Worm (Caenorhabditis elegans) whole organism, L1 larva: ENCODE data around the gene cdd-1.

ENCODE experiments used
- C04F5.9 ChIP-seq: sonication (generic microtip); optimal IDR thresholded peaks from 2 replicates; lab custom pipeline; 2016; ENCODE audit warnings: missing genetic modification characterization, missing compliant biosample characterization
- C16A3.4 ChIP-seq: fragments of 150-350 bp; optimal IDR thresholded peaks from 2 replicates; lab custom pipeline; 2014; ENCODE audit warnings: missing biosample characterization, missing genetic modification characterization
- Y116A8C.19 ChIP-seq: sonication (generic microtip); optimal IDR thresholded peaks from 2 replicates; lab custom pipeline; 2016; ENCODE audit warnings: missing compliant biosample characterization, missing genetic modification characterization, borderline replicate concordance
- aha-1 ChIP-seq: fragments of 150-350 bp; optimal IDR thresholded peaks from 2 replicates; lab custom pipeline; 2014; ENCODE audit warnings: missing biosample characterization, missing genetic modification characterization
- blmp-1 ChIP-seq: fragments of 150-350 bp; optimal IDR thresholded peaks from 2 replicates; lab custom pipeline; 2014; ENCODE audit warnings: missing biosample characterization, missing genetic modification characterization
- ceh-8 ChIP-seq: fragments of 200-800 bp; sonication (Bioruptor generic); optimal IDR thresholded peaks from 2 replicates; lab custom pipeline; 2018; ENCODE audit warnings: mild to moderate bottlenecking, missing genetic modification characterization, moderate library complexity, missing compliant biosample characterization
- dpl-1 ChIP-seq, 3 experiments: fragments of 150-350 bp in 2 of 3; sonication (generic microtip) in 1 of 3; optimal IDR thresholded peaks; 2 replicates each; lab custom pipeline; 2014 to 2017; ENCODE audit warnings: missing biosample characterization in 3 of 3, missing genetic modification characterization in 3 of 3, missing genetic modification reagents in 3 of 3
- elt-2 ChIP-seq: sonication (generic microtip); optimal IDR thresholded peaks from 2 replicates; lab custom pipeline; 2016; ENCODE audit warnings: missing genetic modification characterization, mild to moderate bottlenecking, inconsistent platforms, missing compliant biosample characterization, missing genetic modification reagents
- elt-3 ChIP-seq, 6 experiments: fragments of 150-350 bp in 1 of 6; sonication (generic microtip); optimal IDR thresholded peaks; 2 replicates each; lab custom pipeline; 2017 to 2018; ENCODE audit warnings: missing biosample characterization in 6 of 6, missing genetic modification characterization in 6 of 6, inconsistent platforms in 1 of 6
- fkh-4 ChIP-seq: sonication (generic microtip); optimal IDR thresholded peaks from 2 replicates; lab custom pipeline; 2016; ENCODE audit warnings: missing compliant biosample characterization, missing genetic modification characterization, borderline replicate concordance
- fos-1 ChIP-seq: fragments of 150-350 bp; optimal IDR thresholded peaks from 2 replicates; lab custom pipeline; 2014; ENCODE audit warnings: missing biosample characterization, missing genetic modification characterization
- hlh-17 ChIP-seq: fragments of 200-800 bp; sonication (Bioruptor generic); optimal IDR thresholded peaks from 2 replicates; lab custom pipeline; 2018; ENCODE audit warnings: missing genetic modification characterization, mild to moderate bottlenecking, missing compliant biosample characterization, moderate library complexity, borderline replicate concordance
- irx-1 ChIP-seq: sonication (generic microtip); optimal IDR thresholded peaks from 2 replicates; lab custom pipeline; 2016; ENCODE audit warnings: missing genetic modification characterization, missing compliant biosample characterization
- isw-1 ChIP-seq: fragments of 200-800 bp; sonication (Bioruptor generic); IDR thresholded peaks from 2 replicates; pipeline ENCODE4 v1.3.6; 2022; ENCODE audit warnings: missing genetic modification characterization, missing compliant biosample characterization
- jun-1 ChIP-seq: fragments of 150-350 bp; optimal IDR thresholded peaks from 2 replicates; lab custom pipeline; 2014; ENCODE audit warnings: missing biosample characterization, missing genetic modification reagents, missing genetic modification characterization
- lin-15B ChIP-seq: fragments of 150-350 bp; sonication (generic microtip); optimal IDR thresholded peaks from 3 replicates; lab custom pipeline; 2014; ENCODE audit warnings: missing biosample characterization, missing genetic modification characterization
- lin-39 ChIP-seq: fragments of 150-350 bp; optimal IDR thresholded peaks from 2 replicates; lab custom pipeline; 2014; ENCODE audit warnings: missing biosample characterization, missing genetic modification reagents, missing genetic modification characterization
- lir-3 ChIP-seq: sonication (generic microtip); optimal IDR thresholded peaks from 2 replicates; lab custom pipeline; 2016; ENCODE audit warnings: mild to moderate bottlenecking, missing genetic modification characterization, moderate library complexity, missing compliant biosample characterization; ENCODE audit not compliant: poor library complexity
- mab-9 ChIP-seq: fragments of 200-800 bp; sonication (Bioruptor generic); IDR thresholded peaks from 2 replicates; pipeline ENCODE4 v1.3.6; 2022; ENCODE audit warnings: missing genetic modification reagents, missing genetic modification characterization, missing compliant biosample characterization
- mdl-1 ChIP-seq, 2 experiments: fragments of 150-350 bp; optimal IDR thresholded peaks; 2 replicates each; lab custom pipeline; 2014 to 2017; ENCODE audit warnings: missing biosample characterization in 2 of 2, missing genetic modification characterization in 2 of 2, inconsistent platforms in 1 of 2
- nhr-11 ChIP-seq: fragments of 150-350 bp; optimal IDR thresholded peaks from 2 replicates; lab custom pipeline; 2014; ENCODE audit warnings: missing biosample characterization, missing genetic modification characterization
- nhr-19 ChIP-seq: fragments of 200-800 bp; sonication (Bioruptor generic); conservative IDR thresholded peaks from 2 replicates; pipeline ENCODE4 v1.3.6; 2022; ENCODE audit warnings: missing genetic modification characterization, missing compliant biosample characterization
- nhr-20 ChIP-seq: sonication (generic microtip); optimal IDR thresholded peaks from 2 replicates; lab custom pipeline; 2016; ENCODE audit warnings: mild to moderate bottlenecking, missing genetic modification characterization, missing compliant biosample characterization
- nhr-237 ChIP-seq: fragments of 150-350 bp; optimal IDR thresholded peaks from 2 replicates; lab custom pipeline; 2014; ENCODE audit warnings: missing biosample characterization, missing genetic modification characterization
- nhr-28 ChIP-seq: fragments of 150-350 bp; optimal IDR thresholded peaks from 2 replicates; lab custom pipeline; 2014; ENCODE audit warnings: missing biosample characterization, missing genetic modification characterization
- nhr-71 ChIP-seq: sonication (generic microtip); optimal IDR thresholded peaks from 2 replicates; lab custom pipeline; 2016; ENCODE audit warnings: mild to moderate bottlenecking, missing genetic modification characterization, moderate library complexity, missing compliant biosample characterization
- nhr-77 ChIP-seq: fragments of 150-350 bp; optimal IDR thresholded peaks from 2 replicates; lab custom pipeline; 2014; ENCODE audit warnings: missing biosample characterization, missing genetic modification characterization
- nhr-84 ChIP-seq: sonication (generic microtip); optimal IDR thresholded peaks from 2 replicates; lab custom pipeline; 2017; ENCODE audit warnings: missing biosample characterization, missing genetic modification characterization
- nhr-85 ChIP-seq: sonication (generic microtip); peaks from one replicate; lab custom pipeline; 2016; ENCODE audit warnings: missing genetic modification characterization, inconsistent platforms, missing compliant biosample characterization
- nhr-90 ChIP-seq: sonication (generic microtip); optimal IDR thresholded peaks from 2 replicates; lab custom pipeline; 2016; ENCODE audit warnings: mild to moderate bottlenecking, missing genetic modification characterization, missing compliant biosample characterization; ENCODE audit not compliant: poor library complexity
- rnt-1 ChIP-seq: sonication (generic microtip); optimal IDR thresholded peaks from 2 replicates; lab custom pipeline; 2016; ENCODE audit warnings: mild to moderate bottlenecking, missing genetic modification characterization, moderate library complexity, missing compliant biosample characterization
- sox-4 ChIP-seq: sonication (generic microtip); optimal IDR thresholded peaks from 2 replicates; lab custom pipeline; 2016; ENCODE audit warnings: missing genetic modification characterization, missing compliant biosample characterization
- sup-37 ChIP-seq: fragments of 200-800 bp; sonication (Bioruptor generic); optimal IDR thresholded peaks from 2 replicates; lab custom pipeline; 2018; ENCODE audit warnings: mild to moderate bottlenecking, missing genetic modification characterization, missing compliant biosample characterization
- tbx-2 ChIP-seq: sonication (generic microtip); optimal IDR thresholded peaks from 2 replicates; lab custom pipeline; 2016; ENCODE audit warnings: missing genetic modification characterization, missing compliant biosample characterization
- unc-30 ChIP-seq: sonication (generic microtip); optimal IDR thresholded peaks from 2 replicates; lab custom pipeline; 2017; ENCODE audit warnings: missing biosample characterization, missing genetic modification characterization
- xbp-1 ChIP-seq: sonication (generic microtip); optimal IDR thresholded peaks from 2 replicates; lab custom pipeline; 2016; ENCODE audit warnings: missing genetic modification characterization, missing compliant biosample characterization
- zag-1 ChIP-seq: fragments of 150-350 bp; optimal IDR thresholded peaks from 2 replicates; lab custom pipeline; 2014; ENCODE audit warnings: missing biosample characterization, missing genetic modification characterization
- ztf-4 ChIP-seq: fragments of 150-350 bp; optimal IDR thresholded peaks from 2 replicates; lab custom pipeline; 2014; ENCODE audit warnings: missing biosample characterization, missing genetic modification characterization

The cdd-1 gene

ce11 chrX:8218653-8219052, 7.7 kb upstream of the cdd-1 start, which contains the start of gene K02A6.4:
Gene K02A6.4 (minus strand): TSS chrX:8218753.
- TF ChIP-seq nhr-11 (tag; lab: Kevin White, UChicago) = no peak
- no peak for TF ChIP-seq nhr-20 (tag; lab: Kevin White, UChicago)
- TF ChIP-seq ztf-4 = no peak
- no peak for TF ChIP-seq nhr-237
- no peak for TF ChIP-seq Y116A8C.19 (tag; lab: Kevin White, UChicago)
- no peak for TF ChIP-seq nhr-84 (tag; lab: Kevin White, UChicago)
- no peak for TF ChIP-seq C16A3.4 (tag; lab: Kevin White, UChicago)
- no peak for TF ChIP-seq jun-1 (tag; lab: Kevin White, UChicago)
- no peak for TF ChIP-seq hlh-17
- TF ChIP-seq nhr-71 (tag; lab: Kevin White, UChicago) = no peak
- no peak for TF ChIP-seq nhr-77 (tag; lab: Kevin White, UChicago)
- no peak for TF ChIP-seq elt-3 (tag; optimal IDR thresholded peaks at IDR 0.05; lab: Kevin White, UChicago)
- TF ChIP-seq mab-9 (GFP tag; lab: Robert Waterston, UW) = no peak
- TF ChIP-seq rnt-1 = no peak
- TF ChIP-seq unc-30 (tag; lab: Kevin White, UChicago) = no peak
- TF ChIP-seq nhr-85 (tag; lab: Kevin White, UChicago) = no peak

DNA sequence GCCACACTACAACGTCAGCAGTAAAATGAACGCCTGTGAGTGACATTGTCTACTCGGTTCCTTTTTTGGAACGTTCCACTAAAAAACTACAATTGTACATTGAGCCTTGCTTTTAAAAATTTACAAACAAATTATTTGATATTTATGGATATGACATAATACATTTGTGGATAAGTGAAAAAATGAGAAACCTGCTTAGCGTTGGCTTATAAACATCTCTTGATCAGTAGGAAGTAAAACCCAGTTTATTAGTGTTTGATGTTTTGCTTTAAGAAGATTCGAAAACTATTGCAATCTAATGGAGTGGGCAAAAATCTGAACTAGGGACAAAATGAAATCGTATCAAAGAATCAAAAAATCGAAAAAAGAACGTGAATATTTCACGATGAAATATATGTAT, 6.0 kb upstream of the cdd-1 start:
- TF ChIP-seq zag-1 (no peak), mdl-1 (tag; optimal IDR thresholded peaks at IDR 0.05; lab: Kevin White, UChicago) (no peak), nhr-28 (tag; lab: Kevin White, UChicago) (no peak), tbx-2 (tag; lab: Kevin White, UChicago) (no peak), nhr-19 (GFP tag; lab: Robert Waterston, UW) (no peak), lin-15B (tag; lab: Kevin White, UChicago) (no peak), ceh-8 (no peak), sup-37 (GFP tag; lab: Kevin White, UChicago) (no peak), nhr-77 (tag; lab: Kevin White, UChicago) (no peak), blmp-1 (tag; lab: Kevin White, UChicago) (no peak), dpl-1 (GFP tag; optimal IDR thresholded peaks at IDR 0.05; lab: Kevin White, UChicago) (no peak), xbp-1 (tag; lab: Kevin White, UChicago) (no peak), nhr-90 (tag; lab: Kevin White, UChicago) (no peak), hlh-17 (no peak), C04F5.9 (tag; lab: Kevin White, UChicago) (no peak), isw-1 (GFP tag; lab: Robert Waterston, UW) (no peak), C16A3.4 (tag; lab: Kevin White, UChicago) (no peak), sox-4 (no peak), lir-3 (tag; lab: Kevin White, UChicago) (no peak), fos-1 (tag; lab: Kevin White, UChicago) (no peak)

DNA sequence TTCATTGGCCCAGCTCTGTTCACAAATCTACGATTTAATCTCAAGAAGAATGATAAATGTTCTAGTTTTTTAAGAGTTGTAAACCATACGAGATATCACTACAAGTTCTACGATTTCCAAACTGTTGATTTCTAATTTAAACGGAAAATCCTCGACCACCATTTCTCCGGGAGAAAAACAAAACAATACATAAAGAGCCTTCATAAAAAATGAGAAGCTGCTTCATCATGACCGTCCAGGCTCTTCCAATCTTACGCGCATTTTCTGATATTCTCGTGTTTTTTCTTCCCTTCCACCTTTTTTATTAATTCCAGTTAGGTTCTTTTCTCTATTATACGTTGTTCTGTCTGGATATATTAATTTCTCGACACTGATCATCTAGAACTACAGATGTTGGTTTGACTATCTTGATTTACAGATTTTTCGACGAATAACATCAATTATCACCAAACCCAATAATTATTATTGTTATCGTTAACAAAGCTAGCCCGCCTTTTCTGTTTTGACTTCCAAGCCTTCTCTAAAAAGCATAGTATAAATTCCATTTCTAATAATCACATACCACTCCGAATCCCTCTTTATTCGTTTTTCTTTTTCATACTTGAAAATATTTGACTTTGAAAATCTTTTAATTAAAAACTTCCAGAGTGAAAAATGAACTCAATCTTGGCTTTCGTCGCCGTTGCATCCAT, 3.6 kb upstream of the cdd-1 start, which contains the start of gene C47D2.1:
Gene C47D2.1, plus strand, starts transcription at position 642 of the 692 bp plus-strand sequence.
- TF ChIP-seq irx-1 (tag; lab: Kevin White, UChicago) (no peak), lir-3 (tag; lab: Kevin White, UChicago) (no peak), fkh-4 (tag; lab: Kevin White, UChicago) (no peak), jun-1 (tag; lab: Kevin White, UChicago) (no peak), aha-1 (tag; lab: Kevin White, UChicago) (no peak), lin-39 (tag; lab: Kevin White, UChicago) (no peak), elt-2 (no peak)
- TF ChIP-seq, all 84 proteins: peak for 0
